Fruit fly (Drosophila melanogaster): Measurements from ENCODE around the gene Atg17.
A peak's percentile ranks its signal among the peaks of the same experiment; 100 is the strongest.

The Atg17 gene

DNA sequence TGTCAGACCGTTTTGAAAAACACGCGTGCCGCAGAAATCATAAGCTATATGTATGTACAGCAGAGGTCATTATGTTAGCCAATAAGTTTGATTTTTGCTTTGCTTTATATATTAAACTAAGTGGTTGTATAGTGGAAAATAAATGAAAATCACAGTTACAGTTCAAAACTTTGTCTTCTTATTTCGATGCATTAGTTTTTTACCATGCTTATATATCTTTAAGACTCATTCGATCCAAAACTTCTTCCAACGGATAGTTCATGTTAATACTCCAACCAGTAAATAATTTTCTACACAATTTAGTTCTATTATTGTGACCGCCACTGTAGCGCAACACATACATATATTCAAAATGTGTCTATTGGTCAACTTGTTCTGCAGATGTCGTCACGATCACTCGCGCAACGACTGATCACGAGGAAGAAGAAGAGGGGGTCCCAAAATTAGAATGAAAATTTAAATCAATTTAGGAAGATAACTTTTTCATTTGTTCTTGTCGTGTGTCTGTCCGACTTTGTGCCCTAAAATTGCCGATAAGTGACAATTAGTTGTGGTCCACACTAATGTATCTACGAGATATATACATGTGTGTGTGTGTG lies 36.1 kb downstream of the Atg17 start (continued):
- TF ChIP-seq Hand (GFP tag; optimal IDR thresholded peaks at IDR 0.05) (peak; percentile 37), Ada2b (GFP tag; IDR thresholded peaks at IDR 0.05) (0 out of 2 replicates have a peak, but pooled peaks have one; percentile 9), otp (GFP tag; IDR thresholded peaks at IDR 0.05) (no peak), chm (GFP tag; IDR thresholded peaks at IDR 0.05) (no peak), CG18262 (tag; optimal IDR thresholded peaks at IDR 0.05) (peak; percentile 86), nerfin-1 (tag; optimal IDR thresholded peaks at IDR 0.05) (peak; percentile 63), vnd (GFP tag; IDR thresholded peaks at IDR 0.05; ENCODE audit: partially characterized antibody) (no peak), Gug (GFP tag; IDR thresholded peaks at IDR 0.05) (peak; percentile 30; the same call in 1 of the 4 replicates), CG13296 (GFP tag; optimal IDR thresholded peaks at IDR 0.05) (no peak), CG2116 (GFP tag; optimal IDR thresholded peaks at IDR 0.05) (peak; percentile 0), CG11696 (GFP tag; IDR thresholded peaks at IDR 0.05) (peak; percentile 81), B-H2 (GFP tag; optimal IDR thresholded peaks at IDR 0.05) (no peak), jumu (GFP tag; optimal IDR thresholded peaks at IDR 0.05) (no peak), BEAF-32 (GFP tag; optimal IDR thresholded peaks at IDR 0.05) (no peak), CG2875 (GFP tag; optimal IDR thresholded peaks at IDR 0.05) (peak; percentile 43), CG32767 (GFP tag; IDR thresholded peaks at IDR 0.05) (0 out of 2 replicates have a peak, but pooled peaks have one; percentile 42), Kr (GFP tag; optimal IDR thresholded peaks at IDR 0.05) (no peak), tio (GFP tag; optimal IDR thresholded peaks at IDR 0.05) (peak; percentile 70), Sry-δ (GFP tag; optimal IDR thresholded peaks at IDR 0.05) (no peak), CG8089 (GFP tag; optimal IDR thresholded peaks at IDR 0.05) (peak; percentile 25), chif (GFP tag; optimal IDR thresholded peaks at IDR 0.05) (peak; percentile 43 to 56), CG12219 (GFP tag; optimal IDR thresholded peaks at IDR 0.05) (peak; percentile 68), CG13123 (GFP tag; optimal IDR thresholded peaks at IDR 0.05) (no peak), CG10267 (tag; optimal IDR thresholded peaks at IDR 0.05) (peak; percentile 70), ase (GFP tag; IDR thresholded peaks at IDR 0.05) (0 out of 3 replicates have a peak, but pooled peaks have one; percentile 40), CG8924 (tag; optimal IDR thresholded peaks at IDR 0.05) (peak; percentile 81), CG10274 (GFP tag; optimal IDR thresholded peaks at IDR 0.05) (peak; percentile 19), slou (GFP tag; optimal IDR thresholded peaks at IDR 0.05) (peak; percentile 15), Hsf (GFP tag; optimal IDR thresholded peaks at IDR 0.05) (peak; percentile 54), CG12391 (tag; optimal IDR thresholded peaks at IDR 0.05) (peak; percentile 73), CG15514 (GFP tag; optimal IDR thresholded peaks at IDR 0.05) (no peak), tin (GFP tag; optimal IDR thresholded peaks at IDR 0.05) (peak; percentile 47), CG8478 (optimal IDR thresholded peaks at IDR 0.05) (no peak), CoRest (tag; optimal IDR thresholded peaks at IDR 0.05) (peak; percentile 80), Deaf1 (tag; optimal IDR thresholded peaks at IDR 0.05) (no peak), Lhr (GFP tag; optimal IDR thresholded peaks at IDR 0.05) (peak; percentile 6), CG10321 (GFP tag; IDR thresholded peaks at IDR 0.05) (no peak), jigr1 (GFP tag; IDR thresholded peaks at IDR 0.05) (no peak), kay (GFP tag; optimal IDR thresholded peaks at IDR 0.05) (no peak), ftz-f1 (GFP tag; optimal IDR thresholded peaks at IDR 0.05) (no peak), CG4617 (GFP tag; optimal IDR thresholded peaks at IDR 0.05; ENCODE audit: borderline replicate concordance) (no peak), gfzf (GFP tag; optimal IDR thresholded peaks at IDR 0.05) (no peak), amos (GFP tag; IDR thresholded peaks at IDR 0.05; ENCODE audit: partially characterized antibody) (no peak), CG9797 (GFP tag; optimal IDR thresholded peaks at IDR 0.05) (no peak), CG10147 (GFP tag; optimal IDR thresholded peaks at IDR 0.05) (peak; percentile 72), grn (GFP tag; optimal IDR thresholded peaks at IDR 0.05) (no peak), Myb (GFP tag; optimal IDR thresholded peaks at IDR 0.05) (no peak), dmrt99B (tag; optimal IDR thresholded peaks at IDR 0.05) (no peak), CG1792 (GFP tag; optimal IDR thresholded peaks at IDR 0.05) (peak; percentile 3), Nf-YB (GFP tag; optimal IDR thresholded peaks at IDR 0.05) (peak; percentile 53)
